Fruit fly (Drosophila melanogaster): ENCODE data around the gene tgy.

DNA sequence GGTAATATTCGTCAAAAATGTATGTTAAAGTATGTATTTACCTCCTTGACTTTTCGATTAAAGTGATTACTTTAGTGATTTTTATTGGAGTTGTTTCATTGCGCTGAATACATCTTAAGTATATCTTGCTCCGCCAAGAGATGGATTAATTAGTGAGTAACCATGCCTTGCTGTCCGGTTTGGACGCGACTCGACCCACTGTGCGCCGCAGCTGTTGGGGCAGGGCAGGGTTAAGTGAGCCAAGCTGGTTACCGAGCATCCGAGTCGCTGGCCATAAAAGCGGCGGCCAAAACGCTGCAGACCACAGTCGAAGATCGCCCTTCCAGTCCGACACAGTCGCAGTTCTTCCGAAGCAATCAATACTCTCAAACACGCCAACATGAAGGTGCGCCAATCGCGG is 45.8 kb downstream of the tgy start, which contains the start of gene CG14191:
- TF ChIP-seq CG3032 (tag; optimal IDR thresholded peaks at IDR 0.05) = no peak
- TF ChIP-seq ss (GFP tag; optimal IDR thresholded peaks at IDR 0.05) = no peak
- TF ChIP-seq Eip78C (GFP tag) = no peak
